Worm (Caenorhabditis elegans) whole organism, L4/young adult: ENCODE data around the gene C17E7.9.

Experiments used
- W03F9.2 ChIP-seq: fragments of 150-350 bp; optimal IDR thresholded peaks from 2 replicates; lab custom pipeline; 2014; ENCODE audit warnings: missing biosample characterization, missing genetic modification characterization
- dao-5 ChIP-seq: sonication (generic microtip); optimal IDR thresholded peaks from 2 replicates; lab custom pipeline; 2016; ENCODE audit warnings: missing genotype, missing genetic modification characterization, moderate library complexity, missing compliant biosample characterization
- him-1 ChIP-seq: sonication (generic microtip); optimal IDR thresholded peaks from 2 replicates; lab custom pipeline; 2016; ENCODE audit warnings: missing genotype, missing genetic modification reagents, missing genetic modification characterization, missing compliant biosample characterization

DNA sequence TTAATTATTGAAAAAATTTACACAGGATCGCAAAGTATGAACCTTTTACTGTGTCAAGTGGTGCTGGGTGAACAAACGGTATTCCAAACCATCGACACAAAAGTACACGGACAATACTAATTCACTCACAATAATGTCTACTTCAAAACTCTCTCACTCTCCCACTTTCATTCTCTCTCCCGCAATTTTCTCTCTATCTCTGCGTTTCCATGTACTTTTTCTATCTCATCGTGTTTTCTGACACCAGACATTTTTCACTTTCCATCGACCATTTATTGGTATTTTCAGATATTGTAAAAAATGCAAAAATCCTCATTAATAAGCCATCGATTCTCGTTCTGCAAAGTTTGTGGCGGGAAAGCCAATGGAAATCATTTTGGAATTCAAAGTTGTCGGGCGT lies 15.2 kb upstream of the C17E7.9 start, which contains the start of gene nhr-156:
- TF ChIP-seq him-1 (no peak), W03F9.2 (tag; lab: Kevin White, UChicago) (no peak), dao-5 (no peak)
